Fruit fly (Drosophila melanogaster) whole organism, embryonic: ENCODE data around the gene CG42404.
A peak's percentile ranks its signal among the peaks of the same experiment; 100 is the strongest.

Experiments used
- Atf-2 ChIP-seq: fragments of 200-800 bp; sonication (Bioruptor generic); optimal IDR thresholded peaks from 2 replicates; lab custom pipeline; 2016; ENCODE audit warnings: missing biosample characterization, missing genetic modification characterization
- CG10209 ChIP-seq: fragments of 200-800 bp; sonication (Bioruptor generic); optimal IDR thresholded peaks from 3 replicates; lab custom pipeline; 2017; ENCODE audit warnings: missing biosample characterization, mild to moderate bottlenecking, missing genetic modification characterization, missing genetic modification reagents
- CG10321 ChIP-seq: fragments of 200-800 bp; sonication (Bioruptor generic); IDR thresholded peaks from 2 replicates; pipeline ENCODE4 v1.3.6; 2022; ENCODE audit warnings: missing biosample characterization, missing genetic modification characterization
- CG10366 ChIP-seq: fragments of 200-800 bp; sonication (Bioruptor generic); IDR thresholded peaks from 2 replicates; pipeline ENCODE4 v1.3.6; 2022; ENCODE audit warnings: missing biosample characterization, missing genetic modification characterization
- CG11695 ChIP-seq: fragments of 200-800 bp; sonication (Bioruptor generic); IDR thresholded peaks from 3 replicates; pipeline ENCODE4 v1.3.6; 2022; ENCODE audit warnings: missing biosample characterization, missing genetic modification characterization
- CG14050 ChIP-seq: fragments of 200-800 bp; sonication (Bioruptor generic); IDR thresholded peaks from 3 replicates; pipeline ENCODE4 v1.3.6; 2022; ENCODE audit warnings: missing biosample characterization, missing genetic modification characterization
- CG1529 ChIP-seq: fragments of 200-800 bp; sonication (Bioruptor generic); optimal IDR thresholded peaks from 3 replicates; lab custom pipeline; 2018; ENCODE audit warnings: missing biosample characterization, missing genetic modification characterization
- CG15479 ChIP-seq: fragments of 200-800 bp; sonication (Bioruptor generic); optimal IDR thresholded peaks from 3 replicates; lab custom pipeline; 2019; ENCODE audit warnings: missing biosample characterization, mild to moderate bottlenecking, missing genetic modification characterization, moderate library complexity
- CG17361 ChIP-seq: fragments of 200-800 bp; sonication (Bioruptor generic); IDR thresholded peaks from 3 replicates; pipeline ENCODE4 v1.3.6; 2022; ENCODE audit warnings: missing biosample characterization, missing genetic modification characterization
- CG18011 ChIP-seq: fragments of 200-800 bp; sonication (Bioruptor generic); optimal IDR thresholded peaks from 2 replicates; lab custom pipeline; 2017; ENCODE audit warnings: missing biosample characterization, missing genetic modification characterization, mild to moderate bottlenecking, moderate library complexity, missing genotype
- CG30431 ChIP-seq: fragments of 200-800 bp; sonication (Bioruptor generic); optimal IDR thresholded peaks from 2 replicates; lab custom pipeline; 2017; ENCODE audit warnings: missing biosample characterization, missing genetic modification characterization
- CG3065 ChIP-seq: fragments of 200-800 bp; sonication (Bioruptor generic); optimal IDR thresholded peaks from 2 replicates; lab custom pipeline; 2016; ENCODE audit warnings: missing biosample characterization, missing genetic modification characterization
- CG3407 ChIP-seq: fragments of 200-800 bp; sonication (Bioruptor generic); optimal IDR thresholded peaks from 2 replicates; lab custom pipeline; 2018; ENCODE audit warnings: missing biosample characterization, mild to moderate bottlenecking, missing genetic modification characterization
- CG3995 ChIP-seq: fragments of 200-800 bp; sonication (Bioruptor generic); optimal IDR thresholded peaks from 3 replicates; lab custom pipeline; 2016; ENCODE audit warnings: missing biosample characterization, missing genetic modification characterization
- CG6175 ChIP-seq: fragments of 200-800 bp; sonication (Bioruptor generic); IDR thresholded peaks from 3 replicates; pipeline ENCODE4 v1.3.6; 2022; ENCODE audit warnings: missing biosample characterization, missing genetic modification characterization
- CG6791 ChIP-seq: fragments of 200-800 bp; sonication (Bioruptor generic); IDR thresholded peaks from 3 replicates; pipeline ENCODE4 v1.3.6; 2022; ENCODE audit warnings: missing biosample characterization, missing genetic modification characterization; ENCODE audit not compliant: partially characterized antibody
- CG7839 ChIP-seq: fragments of 200-800 bp; sonication (Bioruptor generic); optimal IDR thresholded peaks from 3 replicates; lab custom pipeline; 2018; ENCODE audit warnings: missing biosample characterization, mild to moderate bottlenecking, missing genetic modification characterization, moderate library complexity
- CG8388 ChIP-seq: fragments of 200-800 bp; sonication (Bioruptor generic); optimal IDR thresholded peaks from 2 replicates; lab custom pipeline; 2019; ENCODE audit warnings: missing biosample characterization, mild to moderate bottlenecking, missing genetic modification characterization, moderate library complexity
- CG8924 ChIP-seq: fragments of 200-800 bp; optimal IDR thresholded peaks from 3 replicates; lab custom pipeline; 2019; ENCODE audit warnings: missing biosample characterization, mild to moderate bottlenecking, missing genetic modification characterization, moderate library complexity
- CG9797 ChIP-seq: fragments of 200-800 bp; sonication (Bioruptor generic); optimal IDR thresholded peaks from 3 replicates; lab custom pipeline; 2018; ENCODE audit warnings: missing biosample characterization, mild to moderate bottlenecking, missing genetic modification characterization
- HLH4C ChIP-seq: fragments of 200-800 bp; sonication (Bioruptor generic); IDR thresholded peaks from 3 replicates; pipeline ENCODE4 v1.3.6; 2022; ENCODE audit warnings: missing biosample characterization, missing genetic modification characterization; ENCODE audit not compliant: partially characterized antibody
- Hmr ChIP-seq: fragments of 200-800 bp; sonication (Bioruptor generic); optimal IDR thresholded peaks from 3 replicates; lab custom pipeline; 2017; ENCODE audit warnings: mild to moderate bottlenecking, missing biosample characterization, missing genetic modification reagents, missing genetic modification characterization
- Lim3 ChIP-seq: fragments of 200-800 bp; sonication (Bioruptor generic); IDR thresholded peaks from 2 replicates; pipeline ENCODE4 v1.3.6; 2022; ENCODE audit warnings: missing biosample characterization, missing genetic modification characterization
- Med ChIP-seq: fragments of 200-800 bp; sonication (Bioruptor generic); peaks from one replicate; lab custom pipeline; 2016; ENCODE audit warnings: missing biosample characterization, missing genetic modification characterization, mild to moderate bottlenecking, inconsistent platforms, moderate library complexity
- Ptx1 ChIP-seq: fragments of 200-800 bp; sonication (Bioruptor generic); IDR thresholded peaks from 2 replicates; pipeline ENCODE4 v1.3.6; 2022; ENCODE audit warnings: missing biosample characterization, missing genetic modification characterization
- Sin3A ChIP-seq: fragments of >200 bp; optimal IDR thresholded peaks from 2 replicates; lab custom pipeline; 2018
- Usf ChIP-seq: fragments of 200-800 bp; sonication (Bioruptor generic); optimal IDR thresholded peaks from 2 replicates; lab custom pipeline; 2017; ENCODE audit warnings: missing genotype, missing biosample characterization, missing genetic modification characterization
- Vsx1 ChIP-seq: fragments of 200-800 bp; sonication (Bioruptor generic); optimal IDR thresholded peaks from 2 replicates; lab custom pipeline; 2017; ENCODE audit warnings: missing biosample characterization, mild to moderate bottlenecking, missing genetic modification characterization, missing genetic modification reagents
- Xrp1 ChIP-seq: fragments of 200-800 bp; sonication (Bioruptor generic); IDR thresholded peaks from 2 replicates; pipeline ENCODE4 v1.3.6; 2022; ENCODE audit warnings: missing biosample characterization, missing genetic modification characterization
- YL-1 ChIP-seq: fragments of 200-800 bp; sonication (Bioruptor generic); optimal IDR thresholded peaks from 3 replicates; lab custom pipeline; 2017; ENCODE audit warnings: missing biosample characterization, mild to moderate bottlenecking, missing genetic modification characterization
- ac ChIP-seq: fragments of 200-800 bp; sonication (Bioruptor generic); optimal IDR thresholded peaks from 3 replicates; lab custom pipeline; 2017; ENCODE audit warnings: missing biosample characterization, mild to moderate bottlenecking, missing genetic modification characterization
- ap ChIP-seq: fragments of 200-800 bp; sonication (Bioruptor generic); IDR thresholded peaks from 2 replicates; pipeline ENCODE4 v1.3.6; 2022; ENCODE audit warnings: missing biosample characterization, missing genetic modification characterization
- cato ChIP-seq: fragments of 200-800 bp; sonication (Bioruptor generic); optimal IDR thresholded peaks from 2 replicates; lab custom pipeline; 2016; ENCODE audit warnings: missing biosample characterization, missing genetic modification characterization, borderline replicate concordance
- dan ChIP-seq: fragments of 200-800 bp; sonication (Bioruptor generic); IDR thresholded peaks from 2 replicates; pipeline ENCODE4 v1.3.6; 2022; ENCODE audit warnings: missing biosample characterization, missing genetic modification characterization
- dati ChIP-seq: fragments of 200-800 bp; sonication (Bioruptor generic); IDR thresholded peaks from 2 replicates; pipeline ENCODE4 v1.3.6; 2022; ENCODE audit warnings: missing biosample characterization, missing genetic modification characterization
- dmrt99B ChIP-seq: fragments of 200-800 bp; sonication (Bioruptor generic); optimal IDR thresholded peaks from 2 replicates; lab custom pipeline; 2018; ENCODE audit warnings: missing biosample characterization, mild to moderate bottlenecking, missing genetic modification characterization, moderate library complexity
- eve ChIP-seq, 2 experiments: fragments of >200 bp; optimal IDR thresholded peaks; 2 replicates each; lab custom pipeline; 2017; ENCODE audit warnings: missing biosample characterization in 2 of 2, missing genetic modification characterization in 2 of 2
- fd3F ChIP-seq: fragments of 200-800 bp; sonication (Bioruptor generic); optimal IDR thresholded peaks from 2 replicates; lab custom pipeline; 2018; ENCODE audit warnings: missing biosample characterization, mild to moderate bottlenecking, missing genetic modification characterization, moderate library complexity
- gcm ChIP-seq: fragments of 200-800 bp; sonication (Bioruptor generic); optimal IDR thresholded peaks from 2 replicates; lab custom pipeline; 2019; ENCODE audit warnings: missing biosample characterization, mild to moderate bottlenecking, missing genetic modification characterization, moderate library complexity
- grn ChIP-seq: fragments of 200-800 bp; sonication (Bioruptor generic); optimal IDR thresholded peaks from 3 replicates; lab custom pipeline; 2017; ENCODE audit warnings: missing biosample characterization, missing genetic modification characterization
- kay ChIP-seq: fragments of 200-800 bp; sonication (Bioruptor generic); optimal IDR thresholded peaks from 2 replicates; lab custom pipeline; 2016; ENCODE audit warnings: missing biosample characterization, missing genetic modification characterization
- mam ChIP-seq: fragments of 200-800 bp; sonication (Bioruptor generic); optimal IDR thresholded peaks from 3 replicates; lab custom pipeline; 2016; ENCODE audit warnings: missing biosample characterization, missing genetic modification characterization
- nerfin-2 ChIP-seq: fragments of 200-800 bp; sonication (Bioruptor generic); IDR thresholded peaks from 2 replicates; pipeline ENCODE4 v1.3.6; 2022; ENCODE audit warnings: missing biosample characterization, missing genetic modification characterization; ENCODE audit not compliant: partially characterized antibody
- pb ChIP-seq: fragments of 200-800 bp; sonication (Bioruptor generic); optimal IDR thresholded peaks from 3 replicates; lab custom pipeline; 2016; ENCODE audit warnings: missing biosample characterization, missing genetic modification characterization
- phol ChIP-seq: fragments of 200-800 bp; sonication (Bioruptor generic); optimal IDR thresholded peaks from 3 replicates; lab custom pipeline; 2018; ENCODE audit warnings: missing biosample characterization, mild to moderate bottlenecking, missing genetic modification characterization, moderate library complexity
- pita ChIP-seq: fragments of 200-800 bp; sonication (Bioruptor generic); optimal IDR thresholded peaks from 2 replicates; lab custom pipeline; 2017; ENCODE audit warnings: missing biosample characterization, mild to moderate bottlenecking, missing genetic modification characterization
- rib ChIP-seq: fragments of 200-800 bp; sonication (Bioruptor generic); IDR thresholded peaks from 2 replicates; pipeline ENCODE4 v1.3.6; 2022; ENCODE audit warnings: missing biosample characterization, missing genetic modification characterization
- run ChIP-seq: fragments of 200-800 bp; sonication (Bioruptor generic); optimal IDR thresholded peaks from 3 replicates; lab custom pipeline; 2018; ENCODE audit warnings: missing biosample characterization, mild to moderate bottlenecking, missing genetic modification characterization
- sna ChIP-seq: fragments of 200-800 bp; sonication (Bioruptor generic); IDR thresholded peaks from 2 replicates; pipeline ENCODE4 v1.3.6; 2022; ENCODE audit warnings: missing biosample characterization, missing genetic modification characterization; ENCODE audit not compliant: partially characterized antibody
- ssp ChIP-seq: fragments of 200-800 bp; sonication (Bioruptor generic); IDR thresholded peaks from 2 replicates; pipeline ENCODE4 v1.3.6; 2022; ENCODE audit warnings: missing biosample characterization, missing genetic modification characterization
- tgo ChIP-seq: fragments of 200-800 bp; sonication (Bioruptor generic); IDR thresholded peaks from 3 replicates; pipeline ENCODE4 v1.3.6; 2022; ENCODE audit warnings: missing biosample characterization, missing genetic modification characterization

Gene CG42404

DNA sequence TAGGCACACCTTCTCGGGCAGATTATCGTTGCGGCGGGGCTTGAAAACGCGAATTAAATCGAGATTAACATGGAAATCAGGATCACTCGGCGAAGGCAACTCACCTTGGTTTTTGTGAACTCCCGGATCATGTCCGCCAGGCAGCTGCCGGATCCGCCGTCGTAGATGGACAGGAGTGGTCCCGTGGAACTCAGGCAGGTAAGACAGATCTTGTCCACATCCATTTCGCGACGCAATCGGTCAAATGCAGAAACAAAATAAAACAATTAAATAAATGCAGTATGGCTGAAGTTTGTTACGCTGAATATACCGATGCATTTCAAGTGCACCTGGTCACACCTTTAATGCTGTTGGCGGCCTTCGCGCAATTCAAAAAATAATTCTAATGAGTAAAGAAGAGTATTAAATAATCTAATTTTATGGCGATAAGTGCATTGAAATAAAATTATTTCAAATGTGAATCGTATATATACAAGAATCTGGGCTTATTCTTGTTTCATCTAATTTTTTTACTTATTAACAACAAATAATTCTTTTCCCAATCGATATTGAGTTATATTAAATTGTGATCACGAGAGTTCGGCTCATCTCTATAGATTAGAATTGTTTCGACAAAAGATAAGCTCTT is 36.4 kb upstream of the CG42404 start, which contains the start of the genes CG6654 and CG4210 (continued):
- TF ChIP-seq phol (tag; lab: Kevin White, UChicago), result peak; percentile 22
- no peak for TF ChIP-seq eve (GFP tag; optimal IDR thresholded peaks at IDR 0.05; lab: Kevin White, UChicago)
- no peak for TF ChIP-seq CG11695 (GFP tag; lab: Robert Waterston, UW)
- no peak for TF ChIP-seq CG3407 (GFP tag; lab: Kevin White, UChicago)
- TF ChIP-seq HLH4C (GFP tag; lab: Robert Waterston, UW), result no peak
- peak; percentile 84 for TF ChIP-seq CG9797
- TF ChIP-seq dmrt99B (tag; lab: Kevin White, UChicago), result no peak
- no peak for TF ChIP-seq Hmr (GFP tag; lab: Kevin White, UChicago)
- TF ChIP-seq fd3F, result no peak
- TF ChIP-seq CG17361 (GFP tag; lab: Robert Waterston, UW), result peak; percentile 33; the same call in 1 of the 3 replicates
- TF ChIP-seq tgo (GFP tag; lab: Robert Waterston, UW), result no peak
- no peak for TF ChIP-seq Usf (GFP tag; lab: Kevin White, UChicago)
- no peak for TF ChIP-seq dati (GFP tag; lab: Robert Waterston, UW)
- no peak for TF ChIP-seq Lim3 (GFP tag; lab: Robert Waterston, UW)
- no peak for TF ChIP-seq CG7839 (tag; lab: Kevin White, UChicago)
- TF ChIP-seq Vsx1, result no peak
- no peak for TF ChIP-seq CG8388 (GFP tag; lab: Kevin White, UChicago)
- peak; percentile 88 for TF ChIP-seq grn
- TF ChIP-seq dan (GFP tag; lab: Robert Waterston, UW), result no peak
- TF ChIP-seq CG15479, result peak; percentile 20
- peak; percentile 57 for TF ChIP-seq Med (GFP tag; lab: Kevin White, UChicago)
- TF ChIP-seq CG10366, result no peak
- TF ChIP-seq YL-1 (GFP tag; lab: Kevin White, UChicago), result peak; percentile 32
- TF ChIP-seq pita (GFP tag; lab: Kevin White, UChicago), result no peak
- TF ChIP-seq ac, result no peak
- no peak for TF ChIP-seq Ptx1
- no peak for TF ChIP-seq CG30431
- no peak for TF ChIP-seq sna
- no peak for TF ChIP-seq CG3065 (GFP tag; lab: Kevin White, UChicago)
- no peak for TF ChIP-seq ssp (GFP tag; lab: Robert Waterston, UW)
- no peak for TF ChIP-seq nerfin-2 (GFP tag; lab: Robert Waterston, UW)
- TF ChIP-seq CG14050 (GFP tag; lab: Robert Waterston, UW), result no peak
- no peak for TF ChIP-seq ap (GFP tag; lab: Robert Waterston, UW)
- TF ChIP-seq CG8924 (tag; lab: Kevin White, UChicago), result peak; percentile 6
- peak; percentile 21 for TF ChIP-seq Sin3A
- TF ChIP-seq CG3995 (GFP tag; lab: Kevin White, UChicago), result peak; percentile 69
- no peak for TF ChIP-seq CG6175 (GFP tag; lab: Robert Waterston, UW)
- TF ChIP-seq mam (GFP tag; lab: Kevin White, UChicago), result no peak
- no peak for TF ChIP-seq CG10321 (GFP tag; lab: Robert Waterston, UW)
- no peak for TF ChIP-seq CG1529 (GFP tag; lab: Kevin White, UChicago)
- no peak for TF ChIP-seq kay (GFP tag; lab: Kevin White, UChicago)
- TF ChIP-seq pb (GFP tag; lab: Kevin White, UChicago), result no peak
- TF ChIP-seq gcm (GFP tag; lab: Kevin White, UChicago), result no peak
- no peak for TF ChIP-seq cato (GFP tag; lab: Kevin White, UChicago)
- TF ChIP-seq Xrp1 (GFP tag; lab: Robert Waterston, UW), result no peak
- no peak for TF ChIP-seq Atf-2
- TF ChIP-seq rib, result no peak
- TF ChIP-seq CG18011, result no peak
- no peak for TF ChIP-seq run (tag; lab: Kevin White, UChicago)
- TF ChIP-seq CG10209 (GFP tag; lab: Kevin White, UChicago), result no peak
- no peak for TF ChIP-seq CG6791 (GFP tag; lab: Robert Waterston, UW)
